Worm (Caenorhabditis elegans) whole organism, L3 larva: ENCODE data around the gene str-247.

Experiments used
- egl-5 ChIP-seq: fragments of 150-350 bp; optimal IDR thresholded peaks from 2 replicates; lab custom pipeline; 2017; ENCODE audit warnings: missing biosample characterization, missing genetic modification reagents, missing genetic modification characterization, inconsistent platforms
- nhr-76 ChIP-seq: fragments of 150-350 bp; sonication (generic microtip); optimal IDR thresholded peaks from 5 replicates; lab custom pipeline; 2014; ENCODE audit warnings: missing biosample characterization, missing genetic modification characterization
- snpc-4 ChIP-seq: fragments of 150-350 bp; optimal IDR thresholded peaks from 2 replicates; lab custom pipeline; 2014; ENCODE audit warnings: missing biosample characterization, missing genetic modification characterization
- zag-1 ChIP-seq: fragments of 150-350 bp; optimal IDR thresholded peaks from 2 replicates; lab custom pipeline; 2014; ENCODE audit warnings: missing biosample characterization, missing genetic modification characterization

- TF ChIP-seq snpc-4 (no peak), zag-1 (no peak), nhr-76 (tag; lab: Kevin White, UChicago) (no peak), egl-5 (tag; lab: Kevin White, UChicago) (no peak)
These were observed 4.1 kb upstream of the str-247 start, which contains the start of gene dach-1 for ce11 chrV:3949723-3950122.
